Worm (Caenorhabditis elegans) whole organism, young adult: ENCODE data around the gene srh-288.
"Not testable (repeated sequence)": the region's sequence is repeated elsewhere in the genome, so short reads cannot be mapped to it uniquely, and the experiment has no call there.

Experiments used
- F10E7.11 ChIP-seq: sonication (generic microtip); optimal IDR thresholded peaks from 2 replicates; lab custom pipeline; 2017; ENCODE audit warnings: mild to moderate bottlenecking, missing genetic modification characterization, moderate library complexity, missing compliant biosample characterization
- Y95B8A.8 ChIP-seq: fragments of 200-800 bp; sonication (Bioruptor generic); IDR thresholded peaks from 2 replicates; pipeline ENCODE4 v1.3.6; 2022; ENCODE audit warnings: missing genetic modification reagents, missing genetic modification characterization, missing compliant biosample characterization
- egrh-3 ChIP-seq: fragments of 200-800 bp; sonication (Bioruptor generic); IDR thresholded peaks from 2 replicates; pipeline ENCODE4 v1.3.6; 2022; ENCODE audit warnings: missing genetic modification reagents, missing genetic modification characterization, missing compliant biosample characterization
- mel-28 ChIP-seq: sonication (generic microtip); optimal IDR thresholded peaks from 2 replicates; lab custom pipeline; 2016; ENCODE audit warnings: borderline replicate concordance, mild to moderate bottlenecking, missing genetic modification characterization, missing compliant biosample characterization

- not testable (repeated sequence) for TF ChIP-seq Y95B8A.8; egrh-3 (GFP tag; lab: Robert Waterston, UW); F10E7.11 (tag; lab: Kevin White, UChicago); mel-28 (tag; lab: Kevin White, UChicago)
These were observed 30.8 kb upstream of the srh-288 start for ce11 chrV:17826325-17826724.
